Worm (Caenorhabditis elegans): Measurements from ENCODE around the gene F34H10.3.

F34H10.3 gene

ce11 chrX:9622609-9623008 is 12.2 kb downstream of the F34H10.3 start:
- peak; percentile 56; the same call in 1 of the 2 replicates for TF ChIP-seq scrt-1 (GFP tag; IDR thresholded peaks at IDR 0.05)
- no peak for TF ChIP-seq tra-4 (tag; optimal IDR thresholded peaks at IDR 0.05)
- TF ChIP-seq hnd-1 (tag; optimal IDR thresholded peaks at IDR 0.05) = peak; percentile 29
- TF ChIP-seq ets-7 (tag; optimal IDR thresholded peaks at IDR 0.05) = no peak
- TF ChIP-seq sea-1 (GFP tag; conservative IDR thresholded peaks at IDR 0.05) = peak; percentile 62; the same call in 1 of the 2 replicates
- TF ChIP-seq ceh-36 (tag; optimal IDR thresholded peaks at IDR 0.05) = peak; percentile 18
- peak; percentile 47; the same call in 1 of the 2 replicates for TF ChIP-seq tbx-37 (GFP tag; conservative IDR thresholded peaks at IDR 0.05)
- TF ChIP-seq tbx-11 (GFP tag; IDR thresholded peaks at IDR 0.05) = peak; percentile 72
- no peak for TF ChIP-seq ama-1 (optimal IDR thresholded peaks at IDR 0.05)
- peak; percentile 9 for TF ChIP-seq ceh-13 (GFP tag; optimal IDR thresholded peaks at IDR 0.05)
- TF ChIP-seq hmbx-1 (tag; optimal IDR thresholded peaks at IDR 0.05) = no peak
- no peak for TF ChIP-seq B0310.2 (tag; optimal IDR thresholded peaks at IDR 0.05)
- TF ChIP-seq aly-1 (tag; optimal IDR thresholded peaks at IDR 0.05) = peak; percentile 66
- no peak; the same call in none of the 2 replicates for TF ChIP-seq pes-1 (GFP tag; IDR thresholded peaks at IDR 0.05)

ce11 chrX:9620136-9620535 is 14.7 kb downstream of the F34H10.3 start, which contains the start of gene C11E4.8:
TSS of gene C11E4.8 (plus strand) at chrX:9620436.
- TF ChIP-seq B0310.2 (tag; optimal IDR thresholded peaks at IDR 0.05) = no peak
- no peak for TF ChIP-seq F13C5.2 (tag; optimal IDR thresholded peaks at IDR 0.05)
- TF ChIP-seq ets-7 (tag; optimal IDR thresholded peaks at IDR 0.05) = no peak
- TF ChIP-seq ceh-36 (tag; optimal IDR thresholded peaks at IDR 0.05) = no peak
- TF ChIP-seq tbx-11 (GFP tag; IDR thresholded peaks at IDR 0.05) = no peak
- no peak for TF ChIP-seq hmg-4 (GFP tag; optimal IDR thresholded peaks at IDR 0.05)
- TF ChIP-seq tra-4 (tag; optimal IDR thresholded peaks at IDR 0.05) = no peak
- TF ChIP-seq scrt-1 (GFP tag; IDR thresholded peaks at IDR 0.05) = no peak
- TF ChIP-seq tbx-37 (GFP tag; conservative IDR thresholded peaks at IDR 0.05) = no peak
- no peak for TF ChIP-seq ceh-13 (GFP tag; optimal IDR thresholded peaks at IDR 0.05)
- TF ChIP-seq flt-1 (GFP tag; IDR thresholded peaks at IDR 0.05) = no peak

ce11 chrX:9616919-9617318 is 17.9 kb downstream of the F34H10.3 start, which contains the start of gene C11E4.7:
TSS of gene C11E4.7 (plus strand) at chrX:9617219.
- TF ChIP-seq tbx-37 (GFP tag; conservative IDR thresholded peaks at IDR 0.05) = no peak
- no peak for TF ChIP-seq scrt-1 (GFP tag; IDR thresholded peaks at IDR 0.05)
- no peak for TF ChIP-seq ceh-36 (tag; optimal IDR thresholded peaks at IDR 0.05)
- no peak for TF ChIP-seq hmbx-1 (tag; optimal IDR thresholded peaks at IDR 0.05)
- no peak for TF ChIP-seq hnd-1 (tag; optimal IDR thresholded peaks at IDR 0.05)
- no peak for TF ChIP-seq ets-7 (tag; optimal IDR thresholded peaks at IDR 0.05)
- TF ChIP-seq pes-1 (GFP tag; IDR thresholded peaks at IDR 0.05) = no peak
- no peak for TF ChIP-seq flt-1 (GFP tag; IDR thresholded peaks at IDR 0.05)
- no peak for TF ChIP-seq sea-1 (GFP tag; conservative IDR thresholded peaks at IDR 0.05)
- TF ChIP-seq ama-1 (optimal IDR thresholded peaks at IDR 0.05) = no peak

- TF ChIP-seq sea-1 (GFP tag; conservative IDR thresholded peaks at IDR 0.05) = no peak
- no peak for TF ChIP-seq hnd-1 (tag; optimal IDR thresholded peaks at IDR 0.05)
- TF ChIP-seq pes-1 (GFP tag; IDR thresholded peaks at IDR 0.05) = no peak
- TF ChIP-seq B0310.2 (tag; optimal IDR thresholded peaks at IDR 0.05) = no peak
- TF ChIP-seq hmbx-1 (tag; optimal IDR thresholded peaks at IDR 0.05) = no peak
- no peak for TF ChIP-seq tbx-11 (GFP tag; IDR thresholded peaks at IDR 0.05)
- no peak for TF ChIP-seq tbx-37 (GFP tag; conservative IDR thresholded peaks at IDR 0.05)
- no peak for TF ChIP-seq ceh-36 (tag; optimal IDR thresholded peaks at IDR 0.05)
- TF ChIP-seq scrt-1 (GFP tag; IDR thresholded peaks at IDR 0.05) = no peak
- TF ChIP-seq tra-4 (tag; optimal IDR thresholded peaks at IDR 0.05) = no peak
- no peak for TF ChIP-seq hmg-4 (GFP tag; optimal IDR thresholded peaks at IDR 0.05)
- TF ChIP-seq aly-1 (tag; optimal IDR thresholded peaks at IDR 0.05) = no peak
- no peak for TF ChIP-seq ceh-13 (GFP tag; optimal IDR thresholded peaks at IDR 0.05)
Observed at ce11 chrX:9610040-9610613, 24.7 kb downstream of the F34H10.3 start, which contains the start of gene C11E4.6. TSS of gene C11E4.6 (plus strand) at chrX:9610563.

ce11 chrX:9608127-9608526 is 26.7 kb downstream of the F34H10.3 start:
- TF ChIP-seq sea-1 (GFP tag; conservative IDR thresholded peaks at IDR 0.05) (no peak), hmg-4 (GFP tag; optimal IDR thresholded peaks at IDR 0.05) (no peak), hmbx-1 (tag; optimal IDR thresholded peaks at IDR 0.05) (no peak)

- TF ChIP-seq sea-1 (GFP tag; conservative IDR thresholded peaks at IDR 0.05) (no peak), aly-1 (tag; optimal IDR thresholded peaks at IDR 0.05) (no peak), pes-1 (GFP tag; IDR thresholded peaks at IDR 0.05) (no peak), flt-1 (GFP tag; IDR thresholded peaks at IDR 0.05) (no peak), ets-7 (tag; optimal IDR thresholded peaks at IDR 0.05) (no peak), ceh-36 (tag; optimal IDR thresholded peaks at IDR 0.05) (no peak), F13C5.2 (tag; optimal IDR thresholded peaks at IDR 0.05) (no peak), B0310.2 (tag; optimal IDR thresholded peaks at IDR 0.05) (no peak), hmbx-1 (tag; optimal IDR thresholded peaks at IDR 0.05) (no peak)
Observed at ce11 chrX:9603180-9603579, 31.6 kb downstream of the F34H10.3 start.

- TF ChIP-seq F13C5.2 (tag; optimal IDR thresholded peaks at IDR 0.05) (no peak), flt-1 (GFP tag; IDR thresholded peaks at IDR 0.05) (no peak), B0310.2 (tag; optimal IDR thresholded peaks at IDR 0.05) (no peak), tra-4 (tag; optimal IDR thresholded peaks at IDR 0.05) (no peak)
Observed at ce11 chrX:9602625-9603024, 32.2 kb downstream of the F34H10.3 start.

- TF ChIP-seq hmbx-1 (tag; optimal IDR thresholded peaks at IDR 0.05) = no peak
- no peak for TF ChIP-seq scrt-1 (GFP tag; IDR thresholded peaks at IDR 0.05)
- no peak for TF ChIP-seq hmg-4 (GFP tag; optimal IDR thresholded peaks at IDR 0.05)
- TF ChIP-seq B0310.2 (tag; optimal IDR thresholded peaks at IDR 0.05) = no peak
- no peak for TF ChIP-seq ceh-13 (GFP tag; optimal IDR thresholded peaks at IDR 0.05)
- TF ChIP-seq flt-1 (GFP tag; IDR thresholded peaks at IDR 0.05) = no peak
- TF ChIP-seq tbx-37 (GFP tag; conservative IDR thresholded peaks at IDR 0.05) = no peak
- no peak for TF ChIP-seq F13C5.2 (tag; optimal IDR thresholded peaks at IDR 0.05)
- no peak for TF ChIP-seq tra-4 (tag; optimal IDR thresholded peaks at IDR 0.05)
- TF ChIP-seq tbx-11 (GFP tag; IDR thresholded peaks at IDR 0.05) = no peak
- no peak for TF ChIP-seq pes-1 (GFP tag; IDR thresholded peaks at IDR 0.05)
- no peak for TF ChIP-seq aly-1 (tag; optimal IDR thresholded peaks at IDR 0.05)
- TF ChIP-seq ceh-36 (tag; optimal IDR thresholded peaks at IDR 0.05) = no peak
- no peak for TF ChIP-seq sea-1 (GFP tag; conservative IDR thresholded peaks at IDR 0.05)
Observed at ce11 chrX:9597299-9597698, 37.5 kb downstream of the F34H10.3 start.

All from whole organism, early embryonic.